Fruit fly (Drosophila melanogaster) whole organism, embryonic: ENCODE measurements around the gene CG13917.

Experiments used
- Abd-B ChIP-seq: fragments of 200-800 bp; sonication (Bioruptor generic); optimal IDR thresholded peaks from 2 replicates; lab custom pipeline; 2018; ENCODE audit warnings: missing biosample characterization, mild to moderate bottlenecking, missing genetic modification characterization, moderate library complexity
- Asciz ChIP-seq: fragments of 200-800 bp; sonication (Bioruptor generic); optimal IDR thresholded peaks from 2 replicates; lab custom pipeline; 2017; ENCODE audit warnings: missing biosample characterization, mild to moderate bottlenecking, missing genetic modification characterization, missing genetic modification reagents
- Awh ChIP-seq: fragments of 200-800 bp; sonication (Bioruptor generic); IDR thresholded peaks from 2 replicates; pipeline ENCODE4, ENCODE4 v1.3.6; 2022; ENCODE audit warnings: missing biosample characterization, missing genetic modification characterization
- CG10366 ChIP-seq: fragments of 200-800 bp; sonication (Bioruptor generic); IDR thresholded peaks from 2 replicates; pipeline ENCODE4 v1.3.6; 2022; ENCODE audit warnings: missing biosample characterization, missing genetic modification characterization
- CG11085 ChIP-seq: fragments of 200-800 bp; sonication (Bioruptor generic); IDR thresholded peaks from 2 replicates; pipeline ENCODE4 v1.3.6; 2022; ENCODE audit warnings: missing biosample characterization, missing genetic modification characterization
- CG12391 ChIP-seq: fragments of 200-800 bp; sonication (Bioruptor generic); optimal IDR thresholded peaks from 3 replicates; lab custom pipeline; 2018; ENCODE audit warnings: missing biosample characterization, mild to moderate bottlenecking, missing genetic modification characterization, moderate library complexity
- CG13894 ChIP-seq: fragments of 200-800 bp; sonication (Bioruptor generic); optimal IDR thresholded peaks from 3 replicates; lab custom pipeline; 2018; ENCODE audit warnings: missing biosample characterization, mild to moderate bottlenecking, missing genetic modification characterization, moderate library complexity
- CG14860 ChIP-seq: fragments of 200-800 bp; sonication (Bioruptor generic); IDR thresholded peaks from 3 replicates; pipeline ENCODE4 v1.3.6; 2022; ENCODE audit warnings: missing biosample characterization, missing genetic modification characterization; ENCODE audit not compliant: partially characterized antibody
- CG15011 ChIP-seq: fragments of 200-800 bp; sonication (Bioruptor generic); optimal IDR thresholded peaks from 3 replicates; lab custom pipeline; 2018; ENCODE audit warnings: missing biosample characterization, mild to moderate bottlenecking, missing genetic modification characterization
- CG15479 ChIP-seq: fragments of 200-800 bp; sonication (Bioruptor generic); optimal IDR thresholded peaks from 3 replicates; lab custom pipeline; 2019; ENCODE audit warnings: missing biosample characterization, mild to moderate bottlenecking, missing genetic modification characterization, moderate library complexity
- CG17361 ChIP-seq: fragments of 200-800 bp; sonication (Bioruptor generic); IDR thresholded peaks from 3 replicates; pipeline ENCODE4 v1.3.6; 2022; ENCODE audit warnings: missing biosample characterization, missing genetic modification characterization
- CG1832 ChIP-seq: fragments of 200-800 bp; sonication (Bioruptor generic); optimal IDR thresholded peaks from 2 replicates; lab custom pipeline; 2017; ENCODE audit warnings: missing biosample characterization, mild to moderate bottlenecking, missing genetic modification characterization, inconsistent platforms
- CG30431 ChIP-seq: fragments of 200-800 bp; sonication (Bioruptor generic); optimal IDR thresholded peaks from 2 replicates; lab custom pipeline; 2017; ENCODE audit warnings: missing biosample characterization, missing genetic modification characterization
- CG3407 ChIP-seq: fragments of 200-800 bp; sonication (Bioruptor generic); optimal IDR thresholded peaks from 2 replicates; lab custom pipeline; 2018; ENCODE audit warnings: missing biosample characterization, mild to moderate bottlenecking, missing genetic modification characterization
- CG42726 ChIP-seq: fragments of 200-800 bp; sonication (Bioruptor generic); IDR thresholded peaks from 2 replicates; pipeline ENCODE4 v1.3.6; 2022; ENCODE audit warnings: missing biosample characterization, missing genetic modification characterization; ENCODE audit not compliant: partially characterized antibody
- CG4328 ChIP-seq: fragments of 200-800 bp; sonication (Bioruptor generic); optimal IDR thresholded peaks from 3 replicates; lab custom pipeline; 2017; ENCODE audit warnings: missing biosample characterization, missing genetic modification reagents, missing genetic modification characterization
- CG4730 ChIP-seq: fragments of 200-800 bp; sonication (Bioruptor generic); IDR thresholded peaks from 2 replicates; pipeline ENCODE4 v1.3.6; 2022; ENCODE audit warnings: missing biosample characterization, missing genetic modification characterization
- CG6272 ChIP-seq: fragments of 200-800 bp; sonication (Bioruptor generic); IDR thresholded peaks from 2 replicates; pipeline ENCODE4 v1.3.6; 2022; ENCODE audit warnings: missing biosample characterization, missing genetic modification characterization
- CG7372 ChIP-seq: fragments of 200-800 bp; sonication (Bioruptor generic); IDR thresholded peaks from 2 replicates; pipeline ENCODE4 v1.3.6; 2022; ENCODE audit warnings: missing biosample characterization, missing genetic modification characterization
- CG8924 ChIP-seq: fragments of 200-800 bp; optimal IDR thresholded peaks from 3 replicates; lab custom pipeline; 2019; ENCODE audit warnings: missing biosample characterization, mild to moderate bottlenecking, missing genetic modification characterization, moderate library complexity
- CG9727 ChIP-seq: fragments of 200-800 bp; sonication (Bioruptor generic); optimal IDR thresholded peaks from 3 replicates; lab custom pipeline; 2017; ENCODE audit warnings: missing biosample characterization, mild to moderate bottlenecking, missing genetic modification characterization
- D19B ChIP-seq: fragments of 200-800 bp; sonication (Bioruptor generic); optimal IDR thresholded peaks from 2 replicates; lab custom pipeline; 2017; ENCODE audit warnings: missing biosample characterization, mild to moderate bottlenecking, missing genetic modification characterization
- Ets97D ChIP-seq: fragments of 200-800 bp; sonication (Bioruptor generic); optimal IDR thresholded peaks from 3 replicates; lab custom pipeline; 2016; ENCODE audit warnings: missing biosample characterization, missing genetic modification characterization
- GATAe ChIP-seq: fragments of 200-800 bp; sonication (Bioruptor generic); conservative IDR thresholded peaks from 2 replicates; pipeline ENCODE4 v1.3.6; 2022; ENCODE audit warnings: missing biosample characterization, missing genetic modification characterization
- Hr3 ChIP-seq: fragments of 200-800 bp; sonication (Bioruptor generic); optimal IDR thresholded peaks from 3 replicates; lab custom pipeline; 2016; ENCODE audit warnings: missing biosample characterization, missing genetic modification characterization
- Hsf ChIP-seq: fragments of 200-800 bp; sonication (Bioruptor generic); optimal IDR thresholded peaks from 3 replicates; lab custom pipeline; 2016; ENCODE audit warnings: missing biosample characterization, missing genetic modification characterization
- Neu2 ChIP-seq: fragments of 200-800 bp; sonication (Bioruptor generic); optimal IDR thresholded peaks from 3 replicates; lab custom pipeline; 2016; ENCODE audit warnings: missing biosample characterization, missing genetic modification characterization, borderline replicate concordance
- Optix ChIP-seq: fragments of 200-800 bp; sonication (Bioruptor generic); IDR thresholded peaks from 3 replicates; pipeline ENCODE4 v1.3.6; 2022; ENCODE audit warnings: missing biosample characterization, missing genetic modification characterization
- Pdp1 ChIP-seq, 2 experiments: fragments of 200-800 bp; sonication (Bioruptor generic); optimal IDR thresholded peaks; 3 replicates each; lab custom pipeline; 2016; ENCODE audit warnings: missing biosample characterization in 2 of 2, missing genetic modification characterization in 2 of 2, mild to moderate bottlenecking in 1 of 2, moderate library complexity in 1 of 2
- Ravus ChIP-seq: fragments of 200-800 bp; sonication (Bioruptor generic); IDR thresholded peaks from 2 replicates; pipeline ENCODE4 v1.3.6; 2022; ENCODE audit warnings: missing biosample characterization, missing genetic modification characterization
- Rx ChIP-seq: fragments of 200-800 bp; sonication (Bioruptor generic); IDR thresholded peaks from 2 replicates; pipeline ENCODE4 v1.3.6; 2022; ENCODE audit warnings: missing biosample characterization, missing genetic modification characterization
- az2 ChIP-seq: fragments of 200-800 bp; sonication (Bioruptor generic); optimal IDR thresholded peaks from 3 replicates; lab custom pipeline; 2016; ENCODE audit warnings: missing biosample characterization, missing genetic modification characterization
- bab2 ChIP-seq: fragments of 200-800 bp; sonication (Bioruptor generic); optimal IDR thresholded peaks from 2 replicates; lab custom pipeline; 2016; ENCODE audit warnings: missing biosample characterization, missing genetic modification characterization
- chinmo ChIP-seq: fragments of 200-800 bp; sonication (Bioruptor generic); IDR thresholded peaks from 4 replicates; pipeline ENCODE4 v1.3.6; 2022; ENCODE audit warnings: missing biosample characterization, missing genetic modification characterization; ENCODE audit not compliant: partially characterized antibody
- crol ChIP-seq: fragments of 200-800 bp; sonication (Bioruptor generic); IDR thresholded peaks from 2 replicates; pipeline ENCODE4 v1.3.6; 2022; ENCODE audit warnings: missing biosample characterization, missing genetic modification characterization
- cwo ChIP-seq: fragments of 200-800 bp; sonication (Bioruptor generic); optimal IDR thresholded peaks from 3 replicates; lab custom pipeline; 2017; ENCODE audit warnings: missing biosample characterization, missing genetic modification characterization, mild to moderate bottlenecking, moderate library complexity, missing genetic modification reagents
- dan ChIP-seq: fragments of 200-800 bp; sonication (Bioruptor generic); IDR thresholded peaks from 2 replicates; pipeline ENCODE4 v1.3.6; 2022; ENCODE audit warnings: missing biosample characterization, missing genetic modification characterization
- danr ChIP-seq: fragments of 200-800 bp; sonication (Bioruptor generic); IDR thresholded peaks from 2 replicates; pipeline ENCODE4 v1.3.6; 2022; ENCODE audit warnings: missing biosample characterization, missing genetic modification characterization
- gcm ChIP-seq: fragments of 200-800 bp; sonication (Bioruptor generic); optimal IDR thresholded peaks from 2 replicates; lab custom pipeline; 2019; ENCODE audit warnings: missing biosample characterization, mild to moderate bottlenecking, missing genetic modification characterization, moderate library complexity
- jing ChIP-seq: fragments of 200-800 bp; sonication (Bioruptor generic); optimal IDR thresholded peaks from 2 replicates; lab custom pipeline; 2018; ENCODE audit warnings: missing biosample characterization, mild to moderate bottlenecking, missing genetic modification characterization
- nmo ChIP-seq: fragments of 200-800 bp; sonication (Bioruptor generic); optimal IDR thresholded peaks from 2 replicates; lab custom pipeline; 2018; ENCODE audit warnings: missing biosample characterization, mild to moderate bottlenecking, missing genetic modification characterization, moderate library complexity
- pum ChIP-seq: fragments of 200-800 bp; sonication (Bioruptor generic); optimal IDR thresholded peaks from 2 replicates; lab custom pipeline; 2016; ENCODE audit warnings: missing biosample characterization, missing genetic modification characterization
- pzg ChIP-seq: fragments of 200-800 bp; sonication (Bioruptor generic); optimal IDR thresholded peaks from 3 replicates; lab custom pipeline; 2018; ENCODE audit warnings: missing biosample characterization, mild to moderate bottlenecking, missing genetic modification characterization, moderate library complexity
- ro ChIP-seq: fragments of 200-800 bp; sonication (Bioruptor generic); IDR thresholded peaks from 2 replicates; pipeline ENCODE4 v1.3.6; 2022; ENCODE audit warnings: missing biosample characterization, missing genetic modification characterization
- sna ChIP-seq: fragments of 200-800 bp; sonication (Bioruptor generic); IDR thresholded peaks from 2 replicates; pipeline ENCODE4 v1.3.6; 2022; ENCODE audit warnings: missing biosample characterization, missing genetic modification characterization; ENCODE audit not compliant: partially characterized antibody
- sug ChIP-seq: fragments of 200-800 bp; optimal IDR thresholded peaks from 2 replicates; lab custom pipeline; 2019; ENCODE audit warnings: missing biosample characterization, mild to moderate bottlenecking, missing genetic modification characterization, moderate library complexity
- ttk ChIP-seq: fragments of 200-800 bp; sonication (Bioruptor generic); IDR thresholded peaks from 2 replicates; pipeline ENCODE4 v2.1.2; 2022; ENCODE audit warnings: missing biosample characterization, missing genetic modification characterization
- tx ChIP-seq: fragments of 200-800 bp; sonication (Bioruptor generic); optimal IDR thresholded peaks from 2 replicates; lab custom pipeline; 2016; ENCODE audit warnings: missing biosample characterization, missing genetic modification characterization
- unpg ChIP-seq: fragments of 200-800 bp; sonication (Bioruptor generic); optimal IDR thresholded peaks from 3 replicates; lab custom pipeline; 2018; ENCODE audit warnings: missing biosample characterization, mild to moderate bottlenecking, missing genetic modification characterization, moderate library complexity
- zf30C ChIP-seq: fragments of 200-800 bp; sonication (Bioruptor generic); optimal IDR thresholded peaks from 3 replicates; lab custom pipeline; 2018; ENCODE audit warnings: missing biosample characterization, mild to moderate bottlenecking, missing genetic modification characterization

CG13917 gene

DNA sequence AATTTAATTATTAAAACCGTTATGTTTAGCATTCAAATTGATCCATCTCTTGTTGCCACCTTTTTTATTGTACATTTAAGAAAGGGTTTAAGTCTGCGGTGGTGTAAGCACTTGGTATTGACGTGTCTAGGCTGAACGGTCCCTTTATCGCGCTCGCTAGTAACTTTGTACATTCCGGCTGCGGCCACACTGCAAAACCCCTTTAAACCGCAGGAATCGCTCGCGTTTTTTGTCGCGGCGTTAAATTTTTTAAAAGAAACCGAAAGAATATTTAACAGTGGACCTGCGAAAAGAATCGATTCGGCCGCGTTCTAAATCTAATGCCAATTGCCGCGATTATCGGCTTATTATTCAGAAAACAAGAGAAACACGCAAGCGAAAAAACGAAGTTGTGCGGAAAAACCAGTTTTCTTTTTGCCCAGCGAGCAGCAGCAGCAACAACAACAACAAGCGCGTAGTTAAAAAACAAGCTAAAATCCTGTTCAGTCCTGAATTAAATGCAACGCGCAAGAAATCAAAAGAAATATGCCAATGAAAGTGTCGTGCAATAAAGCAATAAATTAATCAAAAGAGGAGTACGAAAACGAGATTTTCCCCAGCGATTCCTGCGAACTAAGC lies at the start of gene CG13917 (continued):
- TF ChIP-seq CG7372 (no peak), CG11085 (no peak), dan (GFP tag; lab: Robert Waterston, UW) (no peak), bab2 (GFP tag; lab: Kevin White, UChicago) (no peak), Hr3 (GFP tag; lab: Kevin White, UChicago) (no peak), sug (tag; lab: Kevin White, UChicago) (no peak), jing (GFP tag; lab: Kevin White, UChicago) (no peak), Rx (GFP tag; lab: Robert Waterston, UW) (no peak), Pdp1 (GFP tag; optimal IDR thresholded peaks at IDR 0.05; lab: Kevin White, UChicago) (peak in 1 of 2 experiments; percentile 40), CG13894 (no peak), CG8924 (tag; lab: Kevin White, UChicago) (no peak), Hsf (GFP tag; lab: Kevin White, UChicago) (no peak), Ravus (GFP tag; lab: Robert Waterston, UW) (no peak), CG10366 (GFP tag; lab: Robert Waterston, UW) (no peak), pzg (GFP tag; lab: Kevin White, UChicago) (peak; percentile 98), CG14860 (GFP tag; lab: Robert Waterston, UW) (no peak), CG3407 (no peak), gcm (no peak), Awh (no peak), CG42726 (GFP tag; lab: Robert Waterston, UW) (0 out of 2 replicates have a peak, but pooled peaks have one; percentile 20), danr (no peak), unpg (GFP tag; lab: Kevin White, UChicago) (no peak), D19B (no peak), Asciz (GFP tag; lab: Kevin White, UChicago) (no peak), CG4328 (GFP tag; lab: Kevin White, UChicago) (no peak), chinmo (GFP tag; lab: Robert Waterston, UW) (no peak), az2 (GFP tag; lab: Kevin White, UChicago) (no peak), Abd-B (GFP tag; lab: Kevin White, UChicago) (no peak), crol (GFP tag; lab: Robert Waterston, UW) (no peak), ttk (GFP tag; lab: Robert Waterston, UW) (no peak), CG17361 (GFP tag; lab: Robert Waterston, UW) (no peak; the same call in 2 of the 3 replicates), pum (no peak), tx (GFP tag; lab: Kevin White, UChicago) (no peak), cwo (GFP tag; lab: Kevin White, UChicago) (no peak), CG6272 (no peak), ro (GFP tag; lab: Robert Waterston, UW) (no peak), CG9727 (GFP tag; lab: Kevin White, UChicago) (no peak), CG4730 (GFP tag; lab: Robert Waterston, UW) (no peak), sna (no peak), Optix (GFP tag; lab: Robert Waterston, UW) (no peak), Neu2 (GFP tag; lab: Kevin White, UChicago) (no peak), nmo (GFP tag; lab: Kevin White, UChicago) (peak; percentile 18), CG12391 (tag; lab: Kevin White, UChicago) (peak; percentile 26), CG15011 (GFP tag; lab: Kevin White, UChicago) (no peak), CG1832 (GFP tag; lab: Kevin White, UChicago) (no peak), GATAe (no peak), CG15479 (no peak), zf30C (GFP tag; lab: Kevin White, UChicago) (no peak), CG30431 (GFP tag; lab: Kevin White, UChicago) (no peak), Ets97D (GFP tag; lab: Kevin White, UChicago) (peak; percentile 95)
